Worm (Caenorhabditis elegans) whole organism, midembryonic: Measurements from ENCODE around the gene fbxa-206.

Experiments used
- T22C8.4 ChIP-seq: fragments of 200-800 bp; sonication (Bioruptor generic); IDR thresholded peaks from 2 replicates; pipeline ENCODE4 v1.3.6; 2022; ENCODE audit warnings: missing genetic modification characterization, missing compliant biosample characterization
- cog-1 ChIP-seq: sonication (generic microtip); optimal IDR thresholded peaks from 2 replicates; lab custom pipeline; 2016; ENCODE audit warnings: missing genetic modification characterization, missing compliant biosample characterization
- flt-1 ChIP-seq: fragments of 200-800 bp; sonication (Bioruptor generic); IDR thresholded peaks from 2 replicates; pipeline ENCODE4 v1.3.6; 2022; ENCODE audit warnings: missing genetic modification characterization, missing compliant biosample characterization
- klf-2 ChIP-seq: fragments of 200-800 bp; sonication (Bioruptor generic); conservative IDR thresholded peaks from 2 replicates; pipeline ENCODE4 v1.3.6; 2022; ENCODE audit warnings: missing genetic modification reagents, missing genetic modification characterization, missing compliant biosample characterization
- med-1 ChIP-seq: sonication (generic microtip); optimal IDR thresholded peaks from 2 replicates; lab custom pipeline; 2017; ENCODE audit warnings: missing genetic modification characterization, mild to moderate bottlenecking, missing compliant biosample characterization, antibody characterized with exemption, missing genetic modification reagents; ENCODE audit not compliant: insufficient read depth
- ref-1 ChIP-seq: fragments of 200-800 bp; sonication (Bioruptor generic); conservative IDR thresholded peaks from 2 replicates; pipeline ENCODE4 v1.3.6; 2022; ENCODE audit warnings: missing genetic modification reagents, missing genetic modification characterization, missing compliant biosample characterization
- tab-1 ChIP-seq: fragments of 200-800 bp; sonication (Bioruptor generic); IDR thresholded peaks from 2 replicates; pipeline ENCODE4 v1.3.6; 2022; ENCODE audit warnings: missing genetic modification characterization, missing compliant biosample characterization
- ztf-23 ChIP-seq: fragments of 200-800 bp; sonication (Bioruptor generic); IDR thresholded peaks from 2 replicates; pipeline ENCODE4 v1.3.6; 2022; ENCODE audit warnings: missing genetic modification reagents, missing genetic modification characterization, missing compliant biosample characterization
- ztf-29 ChIP-seq: fragments of 200-800 bp; sonication (Bioruptor generic); IDR thresholded peaks from 2 replicates; pipeline ENCODE4 v1.3.6; 2022; ENCODE audit warnings: missing genetic modification reagents, missing genetic modification characterization, missing compliant biosample characterization

Gene fbxa-206

DNA sequence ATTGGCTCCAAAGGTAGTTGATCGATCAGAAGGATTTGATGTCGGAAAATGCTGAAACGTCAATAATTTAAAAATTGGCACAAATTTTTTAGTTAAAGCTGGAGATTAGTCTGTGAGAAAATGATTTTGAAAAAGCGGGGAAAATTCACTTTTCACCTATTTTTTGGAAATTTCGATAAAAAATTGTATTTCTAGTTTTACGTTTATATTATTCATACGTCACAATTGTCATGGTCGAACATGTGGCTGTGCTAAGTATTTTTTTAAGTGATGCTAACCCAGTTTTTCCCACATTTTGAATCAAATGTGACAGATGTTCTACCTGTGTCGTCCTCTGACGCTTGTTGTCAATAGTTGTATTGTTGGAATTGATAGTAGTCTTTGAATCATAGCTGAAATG, 38.7 kb downstream of the fbxa-206 start:
- TF ChIP-seq ref-1 (GFP tag; lab: Robert Waterston, UW) (no peak), ztf-23 (GFP tag; lab: Robert Waterston, UW) (no peak), flt-1 (GFP tag; lab: Robert Waterston, UW) (no peak), ztf-29 (GFP tag; lab: Robert Waterston, UW) (no peak), med-1 (GFP tag; lab: Kevin White, UChicago) (no peak), cog-1 (tag; lab: Kevin White, UChicago) (no peak), klf-2 (GFP tag; lab: Robert Waterston, UW) (no peak), tab-1 (GFP tag; lab: Robert Waterston, UW) (no peak), T22C8.4 (GFP tag; lab: Robert Waterston, UW) (no peak)

- TF ChIP-seq tab-1 (GFP tag; lab: Robert Waterston, UW) (no peak), ref-1 (GFP tag; lab: Robert Waterston, UW) (no peak), T22C8.4 (GFP tag; lab: Robert Waterston, UW) (no peak), ztf-29 (GFP tag; lab: Robert Waterston, UW) (no peak), cog-1 (tag; lab: Kevin White, UChicago) (no peak), med-1 (GFP tag; lab: Kevin White, UChicago) (no peak), ztf-23 (GFP tag; lab: Robert Waterston, UW) (no peak), flt-1 (GFP tag; lab: Robert Waterston, UW) (no peak), klf-2 (GFP tag; lab: Robert Waterston, UW) (no peak)
Measured at ce11 chrV:16874966-16875365, 43.3 kb downstream of the fbxa-206 start, which contains the start of gene F49A5.10. TSS of gene F49A5.10 (plus strand) at chrV:16875266.

- TF ChIP-seq ref-1 (GFP tag; lab: Robert Waterston, UW) (no peak), ztf-23 (GFP tag; lab: Robert Waterston, UW) (no peak), tab-1 (GFP tag; lab: Robert Waterston, UW) (no peak), cog-1 (tag; lab: Kevin White, UChicago) (no peak), flt-1 (GFP tag; lab: Robert Waterston, UW) (no peak), klf-2 (GFP tag; lab: Robert Waterston, UW) (no peak), ztf-29 (GFP tag; lab: Robert Waterston, UW) (no peak), med-1 (GFP tag; lab: Kevin White, UChicago) (no peak), T22C8.4 (GFP tag; lab: Robert Waterston, UW) (no peak)
Measured at ce11 chrV:16873642-16874041, 44.6 kb downstream of the fbxa-206 start, which contains the start of gene srw-23. TSS of gene srw-23 (plus strand) at chrV:16873942.

DNA sequence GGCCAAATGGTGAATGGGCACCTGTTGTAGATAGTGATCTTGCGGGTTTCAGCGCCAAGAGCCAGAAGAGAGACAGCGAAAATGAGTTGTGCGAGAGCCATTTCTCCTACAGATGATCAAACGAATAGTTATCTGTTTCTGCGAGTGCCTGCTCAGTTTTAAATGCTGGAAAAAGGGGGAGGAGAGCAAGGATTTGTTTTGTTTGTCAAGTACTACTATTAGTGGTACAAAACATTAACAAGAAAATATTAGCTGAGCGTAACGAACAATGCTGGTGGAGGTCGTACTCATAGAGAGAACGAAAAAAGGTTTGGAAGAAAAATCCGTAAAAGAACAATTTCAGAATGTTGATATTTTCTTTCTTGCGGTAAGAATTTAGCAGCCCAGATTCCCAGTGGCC, 46.9 kb downstream of the fbxa-206 start, which contains the start of gene thn-4:
Gene thn-4 (minus strand): TSS at position 101 of the 400 bp plus-strand sequence.
- TF ChIP-seq T22C8.4 (GFP tag; lab: Robert Waterston, UW) (no peak), tab-1 (GFP tag; lab: Robert Waterston, UW) (no peak), med-1 (GFP tag; lab: Kevin White, UChicago) (no peak), cog-1 (tag; lab: Kevin White, UChicago) (no peak), ztf-29 (GFP tag; lab: Robert Waterston, UW) (no peak), ref-1 (GFP tag; lab: Robert Waterston, UW) (no peak), flt-1 (GFP tag; lab: Robert Waterston, UW) (no peak), klf-2 (GFP tag; lab: Robert Waterston, UW) (no peak), ztf-23 (GFP tag; lab: Robert Waterston, UW) (no peak)

DNA sequence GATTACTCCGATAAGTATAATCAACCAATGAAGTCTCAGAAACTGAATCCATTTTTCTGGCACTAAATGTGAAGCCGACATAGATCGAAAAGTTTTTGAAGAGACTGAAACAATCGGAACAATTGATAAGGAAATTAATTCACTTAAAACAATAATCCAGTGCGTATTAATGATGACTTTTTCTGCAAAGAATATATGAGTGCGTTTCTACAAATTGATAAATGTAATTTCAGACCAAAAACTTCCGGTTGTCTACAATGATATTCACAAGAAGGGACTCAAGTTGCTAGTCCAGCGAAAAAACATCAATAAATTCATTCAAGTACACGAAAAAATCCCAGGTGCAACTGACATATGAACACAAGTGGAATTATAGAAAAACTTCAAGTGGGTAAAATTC, 48.5 kb downstream of the fbxa-206 start, which contains the start of gene clec-33:
Gene clec-33 (minus strand): TSS at position 101 of the 400 bp plus-strand sequence.
- TF ChIP-seq med-1 (GFP tag; lab: Kevin White, UChicago) (no peak), tab-1 (GFP tag; lab: Robert Waterston, UW) (no peak), T22C8.4 (GFP tag; lab: Robert Waterston, UW) (no peak)
